Fruit fly (Drosophila melanogaster) whole organism, embryonic: Measurements from ENCODE around the gene AP-1mu.
A peak's percentile ranks its signal among the peaks of the same experiment; 100 is the strongest.

Experiments used
- B-H1 ChIP-seq: fragments of 200-800 bp; sonication (Bioruptor generic); IDR thresholded peaks from 3 replicates; pipeline ENCODE4 v1.3.6; 2022; ENCODE audit warnings: missing biosample characterization, missing genetic modification characterization
- B-H2 ChIP-seq: fragments of 200-800 bp; sonication (Bioruptor generic); optimal IDR thresholded peaks from 2 replicates; lab custom pipeline; 2018; ENCODE audit warnings: missing biosample characterization, mild to moderate bottlenecking, missing genetic modification characterization
- CG11456 ChIP-seq: fragments of 200-800 bp; sonication (Bioruptor generic); IDR thresholded peaks from 3 replicates; pipeline ENCODE4 v1.3.6; 2022; ENCODE audit warnings: missing biosample characterization, missing genetic modification characterization
- CG11560 ChIP-seq: fragments of 200-800 bp; sonication (Bioruptor generic); IDR thresholded peaks from 3 replicates; pipeline ENCODE4 v1.3.6; 2022; ENCODE audit warnings: missing biosample characterization, missing genetic modification characterization
- CG12659 ChIP-seq: fragments of 200-800 bp; sonication (Bioruptor generic); optimal IDR thresholded peaks from 3 replicates; lab custom pipeline; 2017; ENCODE audit warnings: mild to moderate bottlenecking, missing biosample characterization, missing genetic modification reagents, missing genetic modification characterization
- CG13123 ChIP-seq: fragments of 200-800 bp; sonication (Bioruptor generic); optimal IDR thresholded peaks from 2 replicates; lab custom pipeline; 2016; ENCODE audit warnings: missing biosample characterization, missing genetic modification characterization
- CG13424 ChIP-seq: fragments of 200-800 bp; sonication (Bioruptor generic); optimal IDR thresholded peaks from 2 replicates; lab custom pipeline; 2019; ENCODE audit warnings: missing biosample characterization, mild to moderate bottlenecking, missing genetic modification characterization, moderate library complexity
- CG14014 ChIP-seq: fragments of 200-800 bp; sonication (Bioruptor generic); IDR thresholded peaks from 2 replicates; pipeline ENCODE4 v1.3.6; 2022; ENCODE audit warnings: missing biosample characterization, missing genetic modification characterization
- CG16815 ChIP-seq: fragments of 200-800 bp; sonication (Bioruptor generic); optimal IDR thresholded peaks from 3 replicates; lab custom pipeline; 2017; ENCODE audit warnings: missing biosample characterization, mild to moderate bottlenecking, missing genetic modification characterization
- CG18599 ChIP-seq: fragments of 200-800 bp; sonication (Bioruptor generic); optimal IDR thresholded peaks from 3 replicates; lab custom pipeline; 2017; ENCODE audit warnings: missing biosample characterization, missing genetic modification characterization, mild to moderate bottlenecking, moderate library complexity, missing genetic modification reagents
- CG3838 ChIP-seq: fragments of 200-800 bp; sonication (Bioruptor generic); optimal IDR thresholded peaks from 3 replicates; lab custom pipeline; 2016; ENCODE audit warnings: missing biosample characterization, missing genetic modification characterization
- CG4328 ChIP-seq: fragments of 200-800 bp; sonication (Bioruptor generic); optimal IDR thresholded peaks from 3 replicates; lab custom pipeline; 2017; ENCODE audit warnings: missing biosample characterization, missing genetic modification reagents, missing genetic modification characterization
- CG6254 ChIP-seq: fragments of 200-800 bp; sonication (Bioruptor generic); optimal IDR thresholded peaks from 3 replicates; lab custom pipeline; 2017; ENCODE audit warnings: mild to moderate bottlenecking, missing biosample characterization, missing genetic modification reagents, missing genetic modification characterization
- CG6683 ChIP-seq: fragments of 200-800 bp; sonication (Bioruptor generic); optimal IDR thresholded peaks from 2 replicates; lab custom pipeline; 2017; ENCODE audit warnings: missing biosample characterization, mild to moderate bottlenecking, missing genetic modification characterization, missing genetic modification reagents
- CG7745 ChIP-seq: fragments of 200-800 bp; sonication (Bioruptor generic); optimal IDR thresholded peaks from 2 replicates; lab custom pipeline; 2018; ENCODE audit warnings: missing biosample characterization, mild to moderate bottlenecking, missing genetic modification characterization, moderate library complexity
- CkIIα-i1 ChIP-seq: fragments of 200-800 bp; sonication (Bioruptor generic); IDR thresholded peaks from 2 replicates; pipeline ENCODE4 v1.3.6; 2022; ENCODE audit warnings: missing biosample characterization, missing genetic modification characterization
- CoRest ChIP-seq: fragments of 200-800 bp; sonication (Bioruptor generic); optimal IDR thresholded peaks from 3 replicates; lab custom pipeline; 2018; ENCODE audit warnings: missing biosample characterization, mild to moderate bottlenecking, missing genetic modification characterization, moderate library complexity
- Hmx ChIP-seq: fragments of 200-800 bp; sonication (Bioruptor generic); optimal IDR thresholded peaks from 2 replicates; lab custom pipeline; 2016; ENCODE audit warnings: missing biosample characterization, missing genetic modification characterization
- Mes4 ChIP-seq: fragments of 200-800 bp; sonication (Bioruptor generic); optimal IDR thresholded peaks from 2 replicates; lab custom pipeline; 2016; ENCODE audit warnings: missing biosample characterization, missing genetic modification characterization
- Oli ChIP-seq: fragments of 200-800 bp; sonication (Bioruptor generic); optimal IDR thresholded peaks from 2 replicates; lab custom pipeline; 2018; ENCODE audit warnings: missing biosample characterization, mild to moderate bottlenecking, missing genetic modification characterization, moderate library complexity
- Optix ChIP-seq: fragments of 200-800 bp; sonication (Bioruptor generic); IDR thresholded peaks from 3 replicates; pipeline ENCODE4 v1.3.6; 2022; ENCODE audit warnings: missing biosample characterization, missing genetic modification characterization
- Ravus ChIP-seq: fragments of 200-800 bp; sonication (Bioruptor generic); IDR thresholded peaks from 2 replicates; pipeline ENCODE4 v1.3.6; 2022; ENCODE audit warnings: missing biosample characterization, missing genetic modification characterization
- Side ChIP-seq: fragments of 200-800 bp; sonication (Bioruptor generic); optimal IDR thresholded peaks from 2 replicates; lab custom pipeline; 2016; ENCODE audit warnings: missing biosample characterization, missing genetic modification characterization
- Trl ChIP-seq, 3 experiments: fragments of >200 bp in 2 of 3; fragments of 200-800 bp in 1 of 3; sonication (Bioruptor generic) in 1 of 3; optimal IDR thresholded peaks; 2 replicates in 1 of 3; 3 replicates in 2 of 3; lab custom pipeline; 2016 to 2017; ENCODE audit warnings: missing biosample characterization in 1 of 3, missing genetic modification characterization in 1 of 3
- bcd ChIP-seq: fragments of 200-800 bp; sonication (Bioruptor generic); optimal IDR thresholded peaks from 2 replicates; lab custom pipeline; 2017; ENCODE audit warnings: missing biosample characterization, mild to moderate bottlenecking, missing genetic modification characterization
- cad ChIP-seq: fragments of >200 bp; optimal IDR thresholded peaks from 2 replicates; lab custom pipeline; 2017; ENCODE audit warnings: missing biosample characterization, missing genetic modification characterization
- cas ChIP-seq: fragments of 200-800 bp; sonication (Bioruptor generic); IDR thresholded peaks from 2 replicates; pipeline ENCODE4 v1.3.6; 2022; ENCODE audit warnings: missing biosample characterization, missing genetic modification characterization
- cato ChIP-seq: fragments of 200-800 bp; sonication (Bioruptor generic); optimal IDR thresholded peaks from 2 replicates; lab custom pipeline; 2016; ENCODE audit warnings: missing biosample characterization, missing genetic modification characterization, borderline replicate concordance
- cg ChIP-seq: fragments of 200-800 bp; sonication (Bioruptor generic); optimal IDR thresholded peaks from 3 replicates; lab custom pipeline; 2019; ENCODE audit warnings: missing biosample characterization, mild to moderate bottlenecking, missing genetic modification characterization, moderate library complexity
- croc ChIP-seq: fragments of 200-800 bp; sonication (Bioruptor generic); conservative IDR thresholded peaks from 3 replicates; pipeline ENCODE4 v1.3.6; 2022; ENCODE audit warnings: missing biosample characterization, missing genetic modification characterization
- fd3F ChIP-seq: fragments of 200-800 bp; sonication (Bioruptor generic); optimal IDR thresholded peaks from 2 replicates; lab custom pipeline; 2018; ENCODE audit warnings: missing biosample characterization, mild to moderate bottlenecking, missing genetic modification characterization, moderate library complexity
- gem ChIP-seq: fragments of 200-800 bp; sonication (Bioruptor generic); optimal IDR thresholded peaks from 2 replicates; lab custom pipeline; 2019; ENCODE audit warnings: missing biosample characterization, mild to moderate bottlenecking, missing genetic modification characterization, moderate library complexity
- grau ChIP-seq: fragments of 200-800 bp; optimal IDR thresholded peaks from 3 replicates; lab custom pipeline; 2019; ENCODE audit warnings: missing biosample characterization, mild to moderate bottlenecking, missing genetic modification characterization, moderate library complexity
- grn ChIP-seq: fragments of 200-800 bp; sonication (Bioruptor generic); optimal IDR thresholded peaks from 3 replicates; lab custom pipeline; 2017; ENCODE audit warnings: missing biosample characterization, missing genetic modification characterization
- hth ChIP-seq: fragments of >200 bp; optimal IDR thresholded peaks from 2 replicates; lab custom pipeline; 2017; ENCODE audit warnings: inconsistent platforms
- kah ChIP-seq: fragments of 200-800 bp; sonication (Bioruptor generic); optimal IDR thresholded peaks from 2 replicates; lab custom pipeline; 2018; ENCODE audit warnings: missing biosample characterization, mild to moderate bottlenecking, missing genetic modification characterization
- kni ChIP-seq: fragments of 200-800 bp; sonication (Bioruptor generic); optimal IDR thresholded peaks from 3 replicates; lab custom pipeline; 2017; ENCODE audit warnings: mild to moderate bottlenecking, missing biosample characterization, missing genetic modification reagents, missing genetic modification characterization
- p53 ChIP-seq: fragments of 200-800 bp; sonication (Bioruptor generic); optimal IDR thresholded peaks from 2 replicates; lab custom pipeline; 2016; ENCODE audit warnings: missing biosample characterization, missing genetic modification characterization
- pho ChIP-seq: fragments of 200-800 bp; sonication (Bioruptor generic); optimal IDR thresholded peaks from 2 replicates; lab custom pipeline; 2016; ENCODE audit warnings: missing biosample characterization, missing genetic modification characterization
- pros ChIP-seq: fragments of 200-800 bp; sonication (Bioruptor generic); optimal IDR thresholded peaks from 3 replicates; lab custom pipeline; 2019; ENCODE audit warnings: missing biosample characterization, mild to moderate bottlenecking, missing genetic modification characterization, moderate library complexity
- pzg ChIP-seq: fragments of 200-800 bp; sonication (Bioruptor generic); optimal IDR thresholded peaks from 3 replicates; lab custom pipeline; 2018; ENCODE audit warnings: missing biosample characterization, mild to moderate bottlenecking, missing genetic modification characterization, moderate library complexity
- row ChIP-seq: fragments of 200-800 bp; sonication (Bioruptor generic); IDR thresholded peaks from 3 replicates; pipeline ENCODE4 v1.3.6; 2022; ENCODE audit warnings: missing biosample characterization, missing genetic modification characterization
- salm ChIP-seq: fragments of 200-800 bp; sonication (Bioruptor generic); optimal IDR thresholded peaks from 2 replicates; lab custom pipeline; 2018; ENCODE audit warnings: missing biosample characterization, mild to moderate bottlenecking, missing genetic modification characterization
- slou ChIP-seq: fragments of 200-800 bp; sonication (Bioruptor generic); optimal IDR thresholded peaks from 3 replicates; lab custom pipeline; 2016; ENCODE audit warnings: missing biosample characterization, missing genetic modification characterization
- ssp ChIP-seq: fragments of 200-800 bp; sonication (Bioruptor generic); IDR thresholded peaks from 2 replicates; pipeline ENCODE4 v1.3.6; 2022; ENCODE audit warnings: missing biosample characterization, missing genetic modification characterization
- stwl ChIP-seq: fragments of 200-800 bp; sonication (Bioruptor generic); optimal IDR thresholded peaks from 3 replicates; lab custom pipeline; 2018; ENCODE audit warnings: missing biosample characterization, mild to moderate bottlenecking, missing genetic modification characterization, moderate library complexity
- tll ChIP-seq, 2 experiments: fragments of 200-800 bp in 1 of 2; fragments of >200 bp in 1 of 2; sonication (Bioruptor generic) in 1 of 2; optimal IDR thresholded peaks; 2 replicates each; lab custom pipeline; 2017 to 2019; ENCODE audit warnings: missing biosample characterization in 2 of 2, missing genetic modification characterization in 2 of 2, mild to moderate bottlenecking in 1 of 2, moderate library complexity in 1 of 2
- twi ChIP-seq: fragments of 200-800 bp; optimal IDR thresholded peaks from 2 replicates; lab custom pipeline; 2019; ENCODE audit warnings: missing biosample characterization, mild to moderate bottlenecking, missing genetic modification characterization, moderate library complexity
- unc-4 ChIP-seq: fragments of 200-800 bp; sonication (Bioruptor generic); IDR thresholded peaks from 2 replicates; pipeline ENCODE4 v1.3.6; 2022; ENCODE audit warnings: missing biosample characterization, missing genetic modification characterization; ENCODE audit not compliant: partially characterized antibody
- vfl ChIP-seq: fragments of 200-800 bp; sonication (Bioruptor generic); optimal IDR thresholded peaks from 2 replicates; lab custom pipeline; 2016; ENCODE audit warnings: missing biosample characterization, missing genetic modification characterization
- vvl ChIP-seq: fragments of 200-800 bp; sonication (Bioruptor generic); IDR thresholded peaks from 2 replicates; pipeline ENCODE4 v1.3.6; 2022; ENCODE audit warnings: missing biosample characterization, missing genetic modification characterization

Gene AP-1mu

DNA sequence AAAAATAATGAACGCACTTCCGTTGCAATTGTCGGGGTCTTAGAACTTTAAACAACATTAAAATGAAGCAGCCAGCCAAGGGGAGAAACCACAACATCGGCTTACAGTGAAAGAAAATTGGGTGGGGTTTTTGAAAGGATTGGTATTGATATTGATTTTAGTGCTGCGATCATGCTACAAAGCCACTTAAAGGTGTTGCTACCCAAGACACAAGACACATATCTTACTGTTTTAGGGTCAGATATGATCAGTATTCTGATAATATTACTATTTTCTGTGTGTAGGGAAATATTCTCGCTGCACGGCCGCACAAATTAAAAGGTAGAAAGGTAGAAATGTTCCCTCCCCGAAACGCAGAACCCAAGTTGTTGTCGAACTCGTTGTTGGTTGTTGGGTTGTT, 45.8 kb upstream of the AP-1mu start (continued):
- no peak for TF ChIP-seq CG7745 (tag; lab: Kevin White, UChicago)
- no peak for TF ChIP-seq fd3F (GFP tag; lab: Kevin White, UChicago)
- TF ChIP-seq croc, result peak; percentile 48; the same call in 2 of the 3 replicates
- TF ChIP-seq cas (GFP tag; lab: Robert Waterston, UW), result no peak
- TF ChIP-seq Hmx (GFP tag; lab: Kevin White, UChicago), result no peak
- no peak for TF ChIP-seq Ravus
- no peak for TF ChIP-seq CG12659 (GFP tag; lab: Kevin White, UChicago)
- TF ChIP-seq twi (tag; lab: Kevin White, UChicago), result no peak
- no peak for TF ChIP-seq CG14014
- TF ChIP-seq vvl (GFP tag; lab: Robert Waterston, UW), result peak; percentile 61; the same call in 1 of the 2 replicates
- no peak for TF ChIP-seq slou (GFP tag; lab: Kevin White, UChicago)
- TF ChIP-seq stwl, result peak; percentile 2
- TF ChIP-seq CG13123 (GFP tag; lab: Kevin White, UChicago), result no peak
- TF ChIP-seq pho (GFP tag; lab: Kevin White, UChicago), result no peak
- no peak for TF ChIP-seq B-H1 (GFP tag; lab: Robert Waterston, UW)
- no peak for TF ChIP-seq cato
- TF ChIP-seq CG3838, result no peak
- no peak for TF ChIP-seq unc-4
- TF ChIP-seq ssp (GFP tag; lab: Robert Waterston, UW), result peak; percentile 38
- TF ChIP-seq Optix (GFP tag; lab: Robert Waterston, UW), result no peak
- TF ChIP-seq Oli (tag; lab: Kevin White, UChicago), result peak; percentile 4
- no peak for TF ChIP-seq Mes4 (GFP tag; lab: Kevin White, UChicago)
- no peak for TF ChIP-seq CkIIα-i1
- TF ChIP-seq CoRest, result peak; percentile 28
- no peak for TF ChIP-seq CG4328 (GFP tag; lab: Kevin White, UChicago)

DNA sequence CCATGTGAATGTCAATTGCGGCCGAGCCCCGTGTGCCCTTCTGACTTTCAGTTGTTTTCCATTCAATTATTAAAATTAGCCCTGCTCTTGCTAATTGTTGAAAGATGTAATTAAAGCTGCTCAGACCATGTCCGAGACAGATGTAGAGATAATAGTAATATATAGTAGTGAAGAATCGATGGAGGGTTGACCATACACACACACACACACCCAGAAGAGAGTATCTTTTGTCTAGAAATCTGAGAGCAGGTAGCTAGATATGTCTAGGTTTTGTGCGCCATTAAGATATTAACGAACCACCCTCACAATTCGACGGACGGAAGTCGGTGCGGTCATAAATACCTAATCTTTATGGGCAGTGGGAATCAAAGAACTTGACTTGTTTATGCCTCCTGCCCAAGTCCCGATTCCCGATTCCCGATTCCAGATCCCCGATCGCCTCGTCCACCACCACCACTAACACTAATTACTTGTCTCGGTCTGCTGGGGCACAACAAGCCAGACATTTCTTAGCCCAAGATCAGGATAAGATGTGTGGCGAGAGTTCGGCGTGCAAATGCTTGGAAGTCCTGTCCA, 45.2 kb upstream of the AP-1mu start:
- TF ChIP-seq p53 (GFP tag; lab: Kevin White, UChicago) (no peak), CG6254 (GFP tag; lab: Kevin White, UChicago) (no peak), pzg (GFP tag; lab: Kevin White, UChicago) (no peak), grau (tag; lab: Kevin White, UChicago) (no peak), row (no peak), CG6683 (GFP tag; lab: Kevin White, UChicago) (no peak), bcd (GFP tag; lab: Kevin White, UChicago) (no peak), kah (no peak), CG16815 (GFP tag; lab: Kevin White, UChicago) (no peak), grn (GFP tag; lab: Kevin White, UChicago) (peak; percentile 49), cad (GFP tag; lab: Kevin White, UChicago) (peak; percentile 87), CG18599 (GFP tag; lab: Kevin White, UChicago) (no peak), CkIIα-i1 (no peak), cg (GFP tag; lab: Kevin White, UChicago) (peak; percentile 10), B-H2 (GFP tag; lab: Kevin White, UChicago) (no peak), CG11456 (GFP tag; lab: Robert Waterston, UW) (no peak), CG11560 (tag; lab: Robert Waterston, UW) (no peak), CG13424 (tag; lab: Kevin White, UChicago) (no peak), Trl (optimal IDR thresholded peaks at IDR 0.05; lab: Kevin White, UChicago) (no peak), Trl (GFP tag; optimal IDR thresholded peaks at IDR 0.05; lab: Kevin White, UChicago) (no peak), hth (lab: Kevin White, UChicago) (peak; percentile 77), gem (tag; lab: Kevin White, UChicago) (no peak), salm (tag; lab: Kevin White, UChicago) (no peak), tll (GFP tag; optimal IDR thresholded peaks at IDR 0.05; lab: Kevin White, UChicago) (peak in 1 of 2 experiments; percentile 90), pros (GFP tag; lab: Kevin White, UChicago) (peak; percentile 46), vfl (GFP tag; lab: Kevin White, UChicago) (no peak), Side (no peak), kni (GFP tag; lab: Kevin White, UChicago) (peak; percentile 22)
